Fruit fly (Drosophila melanogaster) whole organism, pupa: ENCODE results near the gene Esyt2.
A peak's percentile ranks its signal among the peaks of the same experiment; 100 is the strongest.

Experiments
- CG10348 ChIP-seq: fragments of 200-800 bp; sonication (Bioruptor generic); IDR thresholded peaks from 2 replicates; pipeline ENCODE4 v1.3.6; 2022; ENCODE audit warnings: missing biosample characterization, missing genetic modification characterization
- CG12605 ChIP-seq: fragments of 200-800 bp; sonication (Bioruptor generic); IDR thresholded peaks from 2 replicates; pipeline ENCODE4 v1.3.6; 2022; ENCODE audit warnings: missing biosample characterization, missing genetic modification characterization
- CG13204 ChIP-seq: fragments of 200-800 bp; sonication (Bioruptor generic); optimal IDR thresholded peaks from 2 replicates; lab custom pipeline; 2018; ENCODE audit warnings: missing biosample characterization, mild to moderate bottlenecking, missing genetic modification characterization, moderate library complexity
- CG14655 ChIP-seq: fragments of 200-800 bp; sonication (Bioruptor generic); optimal IDR thresholded peaks from 3 replicates; lab custom pipeline; 2017; ENCODE audit warnings: mild to moderate bottlenecking, missing biosample characterization, missing genetic modification reagents, missing genetic modification characterization
- CG15710 ChIP-seq: fragments of 200-800 bp; sonication (Bioruptor generic); optimal IDR thresholded peaks from 2 replicates; lab custom pipeline; 2018; ENCODE audit warnings: missing biosample characterization, mild to moderate bottlenecking, missing genetic modification characterization, moderate library complexity
- CG17806 ChIP-seq: fragments of 200-800 bp; sonication (Bioruptor generic); optimal IDR thresholded peaks from 2 replicates; lab custom pipeline; 2018; ENCODE audit warnings: missing biosample characterization, mild to moderate bottlenecking, missing genetic modification characterization, moderate library complexity
- CG32121 ChIP-seq: fragments of 200-800 bp; sonication (Bioruptor generic); IDR thresholded peaks from 2 replicates; pipeline ENCODE4 v1.3.6; 2022; ENCODE audit warnings: missing biosample characterization, missing genetic modification characterization
- CG34367 ChIP-seq: fragments of 200-800 bp; sonication (Bioruptor generic); optimal IDR thresholded peaks from 2 replicates; lab custom pipeline; 2018; ENCODE audit warnings: missing biosample characterization, mild to moderate bottlenecking, missing genetic modification characterization
- CG4496 ChIP-seq: fragments of 200-800 bp; sonication (Bioruptor generic); IDR thresholded peaks from 3 replicates; pipeline ENCODE4 v1.3.6; 2022; ENCODE audit warnings: missing biosample characterization, missing genetic modification characterization
- CG8159 ChIP-seq: fragments of 200-800 bp; sonication (Bioruptor generic); optimal IDR thresholded peaks from 3 replicates; lab custom pipeline; 2018; ENCODE audit warnings: missing biosample characterization, mild to moderate bottlenecking, missing genetic modification characterization, moderate library complexity
- CG8301 ChIP-seq: fragments of 200-800 bp; sonication (Bioruptor generic); optimal IDR thresholded peaks from 2 replicates; lab custom pipeline; 2018; ENCODE audit warnings: missing biosample characterization, mild to moderate bottlenecking, missing genetic modification characterization
- CG9948 ChIP-seq: fragments of 200-800 bp; sonication (Bioruptor generic); optimal IDR thresholded peaks from 2 replicates; lab custom pipeline; 2018; ENCODE audit warnings: missing biosample characterization, mild to moderate bottlenecking, missing genetic modification characterization, moderate library complexity
- D1 ChIP-seq: fragments of 200-800 bp; sonication (Bioruptor generic); optimal IDR thresholded peaks from 2 replicates; lab custom pipeline; 2018; ENCODE audit warnings: missing biosample characterization, mild to moderate bottlenecking, missing genetic modification characterization, moderate library complexity
- EcR ChIP-seq: fragments of 200-800 bp; sonication (Bioruptor generic); optimal IDR thresholded peaks from 3 replicates; lab custom pipeline; 2019; ENCODE audit warnings: missing biosample characterization, missing genetic modification characterization, mild to moderate bottlenecking, moderate library complexity, missing genetic modification reagents
- Ets98B ChIP-seq: fragments of 200-800 bp; sonication (Bioruptor generic); IDR thresholded peaks from 2 replicates; pipeline ENCODE4 v1.3.6; 2022; ENCODE audit warnings: missing biosample characterization, missing genetic modification characterization
- Pif1A ChIP-seq: fragments of 200-800 bp; sonication (Bioruptor generic); optimal IDR thresholded peaks from 3 replicates; lab custom pipeline; 2016; ENCODE audit warnings: missing biosample characterization, missing genetic modification characterization
- Pif1B ChIP-seq: fragments of 200-800 bp; sonication (Bioruptor generic); optimal IDR thresholded peaks from 3 replicates; lab custom pipeline; 2016; ENCODE audit warnings: missing biosample characterization, missing genetic modification characterization
- Snoo ChIP-seq: fragments of 200-800 bp; sonication (Bioruptor generic); optimal IDR thresholded peaks from 3 replicates; lab custom pipeline; 2017; ENCODE audit warnings: missing biosample characterization, mild to moderate bottlenecking, missing genetic modification characterization, inconsistent platforms
- fd96Ca ChIP-seq: fragments of 200-800 bp; sonication (Bioruptor generic); IDR thresholded peaks from 3 replicates; pipeline ENCODE4 v1.3.6; 2022; ENCODE audit warnings: missing biosample characterization, missing genetic modification characterization
- gl ChIP-seq: fragments of 200-800 bp; sonication (Bioruptor generic); optimal IDR thresholded peaks from 2 replicates; lab custom pipeline; 2018; ENCODE audit warnings: missing biosample characterization, mild to moderate bottlenecking, missing genetic modification characterization
- rn ChIP-seq: fragments of 200-800 bp; sonication (Bioruptor generic); IDR thresholded peaks from 2 replicates; pipeline ENCODE4 v1.3.6; 2022; ENCODE audit warnings: missing biosample characterization, missing genetic modification characterization

Esyt2 gene

DNA sequence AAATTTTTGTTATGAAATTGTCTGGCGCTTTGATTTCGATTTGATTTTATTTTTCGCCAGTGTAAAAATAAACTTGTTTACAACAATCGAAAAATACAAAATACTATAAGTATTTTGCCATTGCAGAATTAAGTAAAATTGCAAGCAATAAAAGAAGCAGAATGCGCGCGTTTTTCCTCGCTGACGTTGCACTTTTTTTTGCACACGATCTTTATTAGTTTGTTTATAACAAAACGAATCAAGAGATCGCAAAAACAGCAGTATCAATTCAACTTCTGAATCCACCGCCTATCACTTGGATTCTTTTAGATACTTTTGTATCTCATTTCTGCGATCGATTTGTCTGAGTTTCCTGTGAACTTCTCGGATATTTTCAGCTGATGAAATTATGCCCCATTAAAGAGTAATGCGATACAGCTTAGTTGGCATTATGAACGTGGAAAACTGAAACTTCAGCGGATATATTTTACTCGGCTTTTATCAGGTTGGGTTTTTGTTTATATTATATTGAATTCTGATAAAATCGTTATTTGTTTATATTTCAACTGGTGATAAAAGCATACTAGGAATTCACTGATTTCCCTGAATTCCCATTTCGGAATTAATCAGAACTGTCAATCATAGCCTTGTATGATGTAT lies 28.7 kb downstream of the Esyt2 start:
- TF ChIP-seq Snoo (tag; lab: Kevin White, UChicago) (no peak), fd96Ca (GFP tag; lab: Robert Waterston, UW) (no peak), CG17806 (tag; lab: Kevin White, UChicago) (no peak), Pif1B (GFP tag; lab: Kevin White, UChicago) (no peak), CG10348 (GFP tag; lab: Robert Waterston, UW) (no peak), CG4496 (GFP tag; lab: Robert Waterston, UW) (no peak), CG8159 (tag; lab: Kevin White, UChicago) (no peak), EcR (no peak), CG13204 (GFP tag; lab: Kevin White, UChicago) (no peak), CG9948 (no peak), CG8301 (tag; lab: Kevin White, UChicago) (no peak)

dm6 chr3R:24574123-24574522 lies 29.6 kb downstream of the Esyt2 start:
- TF ChIP-seq CG4496 (GFP tag; lab: Robert Waterston, UW), result no peak
- peak; percentile 70 for TF ChIP-seq CG15710 (tag; lab: Kevin White, UChicago)
- TF ChIP-seq D1 (tag; lab: Kevin White, UChicago), result peak; percentile 35
- TF ChIP-seq Snoo (tag; lab: Kevin White, UChicago), result peak; percentile 27
- peak; percentile 17 for TF ChIP-seq CG14655
- peak; percentile 83 for TF ChIP-seq CG8159 (tag; lab: Kevin White, UChicago)
- peak; percentile 67 for TF ChIP-seq CG9948
- no peak for TF ChIP-seq CG12605 (GFP tag; lab: Robert Waterston, UW)
- TF ChIP-seq CG8301 (tag; lab: Kevin White, UChicago), result peak; percentile 9
- TF ChIP-seq CG34367 (tag; lab: Kevin White, UChicago), result peak; percentile 33
- no peak for TF ChIP-seq Ets98B (GFP tag; lab: Robert Waterston, UW)
- no peak for TF ChIP-seq CG32121
- TF ChIP-seq CG17806 (tag; lab: Kevin White, UChicago), result peak; percentile 40

- no peak for TF ChIP-seq CG13204 (GFP tag; lab: Kevin White, UChicago)
- no peak for TF ChIP-seq CG8159 (tag; lab: Kevin White, UChicago)
- no peak for TF ChIP-seq D1 (tag; lab: Kevin White, UChicago)
- no peak for TF ChIP-seq CG34367 (tag; lab: Kevin White, UChicago)
- TF ChIP-seq fd96Ca (GFP tag; lab: Robert Waterston, UW), result no peak
- no peak for TF ChIP-seq gl (tag; lab: Kevin White, UChicago)
- TF ChIP-seq CG9948, result no peak
- TF ChIP-seq CG15710 (tag; lab: Kevin White, UChicago), result no peak
- TF ChIP-seq CG8301 (tag; lab: Kevin White, UChicago), result no peak
- TF ChIP-seq Pif1B (GFP tag; lab: Kevin White, UChicago), result no peak
- no peak for TF ChIP-seq CG4496 (GFP tag; lab: Robert Waterston, UW)
- TF ChIP-seq rn, result no peak
- TF ChIP-seq Pif1A (GFP tag; lab: Kevin White, UChicago), result no peak
- TF ChIP-seq, all 21 proteins: peak for 0
These were observed 30.6 kb downstream of the Esyt2 start for dm6 chr3R:24575109-24575508.

dm6 chr3R:24575787-24576413 lies 31.4 kb downstream of the Esyt2 start:
- TF ChIP-seq Pif1A (GFP tag; lab: Kevin White, UChicago) (no peak), CG4496 (GFP tag; lab: Robert Waterston, UW) (no peak), CG9948 (no peak), EcR (no peak), gl (tag; lab: Kevin White, UChicago) (no peak), rn (no peak), CG8159 (tag; lab: Kevin White, UChicago) (no peak), CG10348 (GFP tag; lab: Robert Waterston, UW) (no peak), CG34367 (tag; lab: Kevin White, UChicago) (no peak), Snoo (tag; lab: Kevin White, UChicago) (no peak)

DNA sequence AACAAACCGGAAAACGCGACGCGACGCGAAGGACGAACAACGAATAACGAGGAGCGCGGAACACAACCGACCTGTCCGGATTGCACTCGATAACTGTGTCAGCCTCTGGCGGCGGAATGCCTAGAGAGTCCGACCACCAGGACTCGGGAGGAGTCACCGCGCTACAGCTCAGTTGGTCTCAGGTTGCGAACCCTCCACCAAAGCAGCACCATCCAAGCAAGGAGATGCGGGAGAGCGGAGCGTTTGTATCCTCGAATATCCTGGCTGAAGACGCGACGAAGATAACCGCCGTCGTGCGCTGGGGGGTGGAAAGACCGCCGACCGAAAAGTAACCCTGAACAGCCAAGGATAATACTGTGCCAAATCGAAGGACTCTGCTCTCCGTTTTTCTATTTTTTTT lies 32.8 kb downstream of the Esyt2 start:
- no peak for TF ChIP-seq fd96Ca (GFP tag; lab: Robert Waterston, UW)
- no peak for TF ChIP-seq CG8301 (tag; lab: Kevin White, UChicago)
- TF ChIP-seq gl (tag; lab: Kevin White, UChicago), result no peak
- no peak for TF ChIP-seq Pif1A (GFP tag; lab: Kevin White, UChicago)
- TF ChIP-seq CG9948, result no peak
- no peak for TF ChIP-seq Ets98B (GFP tag; lab: Robert Waterston, UW)
- TF ChIP-seq Pif1B (GFP tag; lab: Kevin White, UChicago), result no peak
- TF ChIP-seq Snoo (tag; lab: Kevin White, UChicago), result no peak
- TF ChIP-seq CG34367 (tag; lab: Kevin White, UChicago), result no peak
- no peak for TF ChIP-seq rn
- no peak for TF ChIP-seq D1 (tag; lab: Kevin White, UChicago)
- TF ChIP-seq EcR, result no peak
- TF ChIP-seq CG13204 (GFP tag; lab: Kevin White, UChicago), result no peak
- no peak for TF ChIP-seq CG4496 (GFP tag; lab: Robert Waterston, UW)
- no peak for TF ChIP-seq CG10348 (GFP tag; lab: Robert Waterston, UW)
- no peak for TF ChIP-seq CG32121
- no peak for TF ChIP-seq CG15710 (tag; lab: Kevin White, UChicago)
- no peak for TF ChIP-seq CG17806 (tag; lab: Kevin White, UChicago)
